Worm (Caenorhabditis elegans): ENCODE data around the gene gst-20.

- no peak for TF ChIP-seq med-1 (GFP tag; optimal IDR thresholded peaks at IDR 0.05; ENCODE audit: insufficient read depth)
- TF ChIP-seq ztf-29 (GFP tag; IDR thresholded peaks at IDR 0.05): no peak
- TF ChIP-seq tab-1 (GFP tag; IDR thresholded peaks at IDR 0.05): no peak
- TF ChIP-seq cog-1 (tag; optimal IDR thresholded peaks at IDR 0.05): no peak
Measured at ce11 chrII:13637941-13638489, 28.4 kb upstream of the gst-20 start, which contains the start of gene phdh-1.

Measured in whole organism, midembryonic.